Worm (Caenorhabditis elegans) whole organism, L2 larva: ENCODE measurements around the gene C35B1.7.

ENCODE experiments used
- C34F6.9 ChIP-seq: fragments of 150-350 bp; optimal IDR thresholded peaks from 2 replicates; lab custom pipeline; 2014; ENCODE audit warnings: missing biosample characterization, missing genetic modification characterization
- R02D3.7 ChIP-seq: fragments of 150-350 bp; optimal IDR thresholded peaks from 2 replicates; lab custom pipeline; 2014; ENCODE audit warnings: missing biosample characterization, missing genetic modification characterization
- Y55F3AM.14 ChIP-seq: fragments of 200-800 bp; sonication (Bioruptor generic); optimal IDR thresholded peaks from 2 replicates; lab custom pipeline; 2018; ENCODE audit warnings: mild to moderate bottlenecking, missing genetic modification characterization, missing compliant biosample characterization
- ZK546.5 ChIP-seq: sonication (generic microtip); optimal IDR thresholded peaks from 2 replicates; lab custom pipeline; 2017; ENCODE audit warnings: missing biosample characterization, missing genetic modification characterization
- alr-1 ChIP-seq: fragments of 150-350 bp; optimal IDR thresholded peaks from 2 replicates; lab custom pipeline; 2014; ENCODE audit warnings: missing biosample characterization, missing genetic modification characterization
- ama-1 ChIP-seq: fragments of 150-350 bp; optimal IDR thresholded peaks from 2 replicates; lab custom pipeline; 2018; ENCODE audit warnings: inconsistent platforms
- blmp-1 ChIP-seq: sonication (generic microtip); optimal IDR thresholded peaks from 2 replicates; lab custom pipeline; 2017; ENCODE audit warnings: missing genetic modification characterization, mild to moderate bottlenecking, missing compliant biosample characterization, antibody characterized with exemption, moderate library complexity; ENCODE audit not compliant: insufficient read depth
- ceh-16 ChIP-seq: fragments of 150-350 bp; optimal IDR thresholded peaks from 2 replicates; lab custom pipeline; 2014; ENCODE audit warnings: missing biosample characterization, missing genetic modification characterization
- ceh-82 ChIP-seq: fragments of 150-350 bp; optimal IDR thresholded peaks from 2 replicates; lab custom pipeline; 2014; ENCODE audit warnings: missing biosample characterization, missing genetic modification characterization
- crh-2 ChIP-seq: sonication (generic microtip); optimal IDR thresholded peaks from 2 replicates; lab custom pipeline; 2017; ENCODE audit warnings: missing biosample characterization, missing genetic modification characterization
- dmd-4 ChIP-seq: sonication (generic microtip); optimal IDR thresholded peaks from 2 replicates; lab custom pipeline; 2017; ENCODE audit warnings: missing biosample characterization, missing genetic modification characterization
- elt-1 ChIP-seq: fragments of 150-350 bp; optimal IDR thresholded peaks from 2 replicates; lab custom pipeline; 2014; ENCODE audit warnings: missing biosample characterization, missing genetic modification characterization
- elt-3 ChIP-seq: sonication (generic microtip); optimal IDR thresholded peaks from 2 replicates; lab custom pipeline; 2017; ENCODE audit warnings: missing biosample characterization, missing genetic modification characterization
- fos-1 ChIP-seq: fragments of 150-350 bp; optimal IDR thresholded peaks from 2 replicates; lab custom pipeline; 2014; ENCODE audit warnings: missing biosample characterization, missing genetic modification characterization
- gmeb-1 ChIP-seq: fragments of 150-350 bp; optimal IDR thresholded peaks from 2 replicates; lab custom pipeline; 2014; ENCODE audit warnings: missing biosample characterization, missing genetic modification characterization
- lin-11 ChIP-seq: fragments of 150-350 bp; sonication (generic microtip); optimal IDR thresholded peaks from 2 replicates; lab custom pipeline; 2014; ENCODE audit warnings: missing biosample characterization, missing genetic modification characterization, inconsistent platforms, mixed read lengths
- lin-13 ChIP-seq: fragments of 150-350 bp; optimal IDR thresholded peaks from 2 replicates; lab custom pipeline; 2014; ENCODE audit warnings: missing biosample characterization, missing genetic modification reagents, missing genetic modification characterization
- lin-39 ChIP-seq: fragments of 150-350 bp; optimal IDR thresholded peaks from 2 replicates; lab custom pipeline; 2014; ENCODE audit warnings: missing biosample characterization, missing genetic modification reagents, missing genetic modification characterization
- lsy-2 ChIP-seq, 2 experiments: fragments of 150-350 bp in 1 of 2; sonication (generic microtip) in 1 of 2; optimal IDR thresholded peaks; 2 replicates each; lab custom pipeline; 2014 to 2017; ENCODE audit warnings: missing biosample characterization in 2 of 2, missing genetic modification characterization in 2 of 2
- mab-5 ChIP-seq: fragments of 150-350 bp; optimal IDR thresholded peaks from 2 replicates; lab custom pipeline; 2014; ENCODE audit warnings: missing biosample characterization, missing genetic modification characterization
- mbf-1 ChIP-seq: sonication (generic microtip); optimal IDR thresholded peaks from 2 replicates; lab custom pipeline; 2017; ENCODE audit warnings: missing biosample characterization, missing genetic modification characterization
- mdl-1 ChIP-seq, 2 experiments: fragments of 150-350 bp in 1 of 2; sonication (generic microtip) in 1 of 2; optimal IDR thresholded peaks; 2 replicates each; lab custom pipeline; 2017; ENCODE audit warnings: missing biosample characterization in 2 of 2, missing genetic modification characterization in 2 of 2
- nhr-10 ChIP-seq: sonication (generic microtip); optimal IDR thresholded peaks from 2 replicates; lab custom pipeline; 2017; ENCODE audit warnings: missing biosample characterization, missing genetic modification characterization
- nhr-12 ChIP-seq: fragments of 150-350 bp; optimal IDR thresholded peaks from 2 replicates; lab custom pipeline; 2014; ENCODE audit warnings: missing biosample characterization, missing genetic modification characterization
- nhr-129 ChIP-seq: fragments of 150-350 bp; optimal IDR thresholded peaks from 2 replicates; lab custom pipeline; 2014; ENCODE audit warnings: missing biosample characterization, missing genetic modification characterization
- nhr-21 ChIP-seq: fragments of 150-350 bp; optimal IDR thresholded peaks from 2 replicates; lab custom pipeline; 2014; ENCODE audit warnings: missing biosample characterization, missing genetic modification characterization
- nhr-23 ChIP-seq: fragments of 150-350 bp; optimal IDR thresholded peaks from 2 replicates; lab custom pipeline; 2014; ENCODE audit warnings: missing biosample characterization, missing genetic modification reagents, missing genetic modification characterization
- nhr-237 ChIP-seq: fragments of 150-350 bp; optimal IDR thresholded peaks from 2 replicates; lab custom pipeline; 2014; ENCODE audit warnings: missing biosample characterization, missing genetic modification characterization
- nhr-77 ChIP-seq: fragments of 150-350 bp; optimal IDR thresholded peaks from 2 replicates; lab custom pipeline; 2014; ENCODE audit warnings: missing biosample characterization, missing genetic modification characterization
- peb-1 ChIP-seq: fragments of 150-350 bp; optimal IDR thresholded peaks from 2 replicates; lab custom pipeline; 2014; ENCODE audit warnings: missing biosample characterization, missing genetic modification characterization
- sem-4 ChIP-seq: fragments of 150-350 bp; optimal IDR thresholded peaks from 2 replicates; lab custom pipeline; 2014; ENCODE audit warnings: missing biosample characterization, missing genetic modification reagents, missing genetic modification characterization
- skn-1 ChIP-seq: sonication (generic microtip); optimal IDR thresholded peaks from 2 replicates; lab custom pipeline; 2017; ENCODE audit warnings: missing biosample characterization, missing genetic modification characterization
- sma-9 ChIP-seq, 2 experiments: fragments of 150-350 bp in 1 of 2; sonication (generic microtip) in 1 of 2; optimal IDR thresholded peaks; 2 replicates each; lab custom pipeline; 2014 to 2016; ENCODE audit warnings: missing genetic modification characterization in 2 of 2, mild to moderate bottlenecking in 1 of 2, missing biosample characterization in 1 of 2, missing compliant biosample characterization in 1 of 2, missing genetic modification reagents in 1 of 2, moderate library complexity in 1 of 2
- snpc-4 ChIP-seq: fragments of 150-350 bp; optimal IDR thresholded peaks from 2 replicates; lab custom pipeline; 2014; ENCODE audit warnings: missing biosample characterization, missing genetic modification characterization
- unc-55 ChIP-seq: fragments of 150-350 bp; sonication (generic microtip); optimal IDR thresholded peaks from 3 replicates; lab custom pipeline; 2014; ENCODE audit warnings: missing biosample characterization, missing genetic modification reagents, missing genetic modification characterization
- unc-62 ChIP-seq: fragments of 150-350 bp; optimal IDR thresholded peaks from 2 replicates; lab custom pipeline; 2014; ENCODE audit warnings: missing biosample characterization, missing genetic modification reagents, missing genetic modification characterization
- ztf-1 ChIP-seq: fragments of 200-800 bp; sonication (Bioruptor generic); conservative IDR thresholded peaks from 2 replicates; pipeline ENCODE4 v1.3.6; 2022; ENCODE audit warnings: missing genetic modification characterization, missing compliant biosample characterization
- ztf-11 ChIP-seq: sonication (generic microtip); optimal IDR thresholded peaks from 2 replicates; lab custom pipeline; 2017; ENCODE audit warnings: missing biosample characterization, missing genetic modification characterization
- ztf-4 ChIP-seq: fragments of 150-350 bp; optimal IDR thresholded peaks from 2 replicates; lab custom pipeline; 2014; ENCODE audit warnings: missing biosample characterization, missing genetic modification characterization

Gene C35B1.7

DNA sequence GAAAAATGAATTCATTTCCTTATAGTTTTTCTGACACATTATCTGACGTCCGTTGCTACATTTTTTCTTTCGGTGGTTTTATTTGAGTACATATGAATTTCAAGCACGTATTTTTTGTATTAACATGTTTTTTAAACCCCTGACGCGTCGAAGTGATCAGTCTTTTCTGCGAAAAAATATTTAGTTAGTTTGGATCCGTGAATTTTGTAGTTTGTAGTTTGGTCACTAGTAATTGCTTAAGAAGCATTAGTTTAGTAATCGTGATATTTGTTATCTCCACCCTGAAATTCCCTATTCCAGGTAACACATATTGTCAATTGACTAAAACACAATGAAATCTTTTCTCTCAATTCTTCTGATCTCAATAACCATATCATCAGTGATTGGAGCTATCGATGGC is at the start of gene C35B1.7:
TSS of gene C35B1.7 (plus strand) at position 301 of the 400 bp plus-strand sequence.
- TF ChIP-seq mdl-1 (tag; optimal IDR thresholded peaks at IDR 0.05; lab: Kevin White, UChicago) (no peak), ztf-1 (no peak), fos-1 (tag; lab: Kevin White, UChicago) (no peak), dmd-4 (tag; lab: Kevin White, UChicago) (no peak), snpc-4 (no peak), ceh-16 (tag; lab: Kevin White, UChicago) (no peak), sma-9 (GFP tag; optimal IDR thresholded peaks at IDR 0.05; lab: Kevin White, UChicago) (no peak), sma-9 (tag; optimal IDR thresholded peaks at IDR 0.05; lab: Kevin White, UChicago) (no peak), ztf-11 (tag; lab: Kevin White, UChicago) (no peak), blmp-1 (no peak), elt-3 (tag; lab: Kevin White, UChicago) (no peak), skn-1 (no peak), lsy-2 (tag; optimal IDR thresholded peaks at IDR 0.05; lab: Kevin White, UChicago) (no peak), lin-39 (no peak), elt-1 (tag; lab: Kevin White, UChicago) (no peak), unc-55 (no peak), nhr-23 (no peak), nhr-12 (tag; lab: Kevin White, UChicago) (no peak)

DNA sequence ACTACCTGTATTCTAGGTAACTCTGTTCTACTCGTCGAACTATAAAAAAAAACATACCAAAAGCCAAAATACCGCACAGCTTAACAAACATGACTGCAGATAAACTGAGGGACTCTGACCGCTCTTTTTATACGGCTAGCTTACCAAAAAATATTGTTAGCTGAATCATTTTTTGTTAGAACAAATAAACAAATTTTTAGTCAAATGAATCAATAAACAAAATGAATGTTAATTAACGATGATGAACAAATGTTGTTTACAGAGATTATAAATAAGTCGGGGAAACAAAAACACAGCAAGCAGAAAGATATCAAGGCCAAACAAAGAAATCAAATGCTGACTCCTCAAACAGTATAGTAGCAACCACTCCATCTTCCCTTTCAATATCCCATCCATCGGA is 45.3 kb upstream of the C35B1.7 start, which contains the start of gene ilys-6:
TSS of gene ilys-6 (minus strand) at position 101 of the 400 bp plus-strand sequence.
- TF ChIP-seq ceh-16 (tag; lab: Kevin White, UChicago) (no peak), nhr-77 (tag; lab: Kevin White, UChicago) (no peak), mbf-1 (tag; lab: Kevin White, UChicago) (no peak), gmeb-1 (no peak), R02D3.7 (tag; lab: Kevin White, UChicago) (no peak), lin-11 (tag; lab: Kevin White, UChicago) (no peak), sem-4 (tag; lab: Kevin White, UChicago) (no peak), blmp-1 (no peak), ztf-11 (tag; lab: Kevin White, UChicago) (no peak), ztf-4 (no peak), nhr-237 (tag; lab: Kevin White, UChicago) (no peak), unc-55 (no peak), nhr-10 (no peak), C34F6.9 (tag; lab: Kevin White, UChicago) (no peak)
- TF ChIP-seq, all 48 proteins: peak for 0

DNA sequence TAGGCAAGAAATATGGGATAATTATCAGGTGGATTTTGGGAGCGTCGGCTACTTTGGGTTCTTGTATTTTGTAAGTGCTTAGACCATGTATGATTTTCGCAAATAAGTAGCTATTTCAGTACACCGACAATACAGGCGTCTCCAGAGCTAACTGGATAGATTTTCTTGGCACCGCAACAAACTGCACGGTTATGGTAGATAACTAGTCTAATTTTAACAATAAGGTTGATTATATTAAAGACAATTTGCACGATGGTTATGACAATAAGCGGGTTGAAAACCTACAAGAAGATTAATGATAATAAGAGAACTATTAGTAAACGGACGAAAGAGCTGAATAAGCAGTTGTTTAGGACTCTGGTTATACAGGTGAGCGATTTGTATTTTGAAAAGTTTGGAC is 41.5 kb upstream of the C35B1.7 start:
- TF ChIP-seq skn-1, result no peak
- TF ChIP-seq ama-1, result no peak
- TF ChIP-seq blmp-1, result no peak
- TF ChIP-seq elt-1 (tag; lab: Kevin White, UChicago), result no peak
- TF ChIP-seq crh-2, result no peak
- no peak for TF ChIP-seq alr-1 (tag; lab: Kevin White, UChicago)
- no peak for TF ChIP-seq ztf-1
- TF ChIP-seq nhr-129 (tag; lab: Kevin White, UChicago), result no peak
- TF ChIP-seq, all 48 proteins: peak for 0

DNA sequence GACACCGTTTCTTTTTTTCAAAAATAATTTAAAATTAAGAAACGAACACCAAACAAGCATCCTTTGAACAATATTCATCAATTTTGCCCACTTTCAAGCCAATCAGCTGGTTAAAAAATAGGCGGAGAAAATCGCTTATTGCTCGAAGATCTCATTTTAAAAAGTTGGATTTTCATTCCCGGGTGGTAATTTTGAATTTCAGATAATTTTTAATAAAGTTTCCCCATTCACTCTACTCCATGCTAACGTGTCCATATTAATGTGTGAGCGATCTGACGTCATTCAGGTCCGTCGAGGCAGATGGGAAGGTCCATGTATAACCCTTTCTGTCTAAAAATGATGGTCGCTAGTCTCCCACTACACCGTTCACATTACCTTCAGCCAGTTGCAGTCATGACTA is 40.4 kb upstream of the C35B1.7 start, which contains the start of gene fbxb-55:
TSS of gene fbxb-55 (plus strand) at position 301 of the 400 bp plus-strand sequence.
- TF ChIP-seq unc-62 (GFP tag; lab: Kevin White, UChicago), result no peak
- TF ChIP-seq lsy-2 (tag; optimal IDR thresholded peaks at IDR 0.05; lab: Kevin White, UChicago), result no peak
- TF ChIP-seq ZK546.5 (tag; lab: Kevin White, UChicago), result no peak
- no peak for TF ChIP-seq ceh-82 (tag; lab: Kevin White, UChicago)
- no peak for TF ChIP-seq ztf-4
- no peak for TF ChIP-seq peb-1 (tag; lab: Kevin White, UChicago)
- no peak for TF ChIP-seq lin-39
- TF ChIP-seq nhr-237 (tag; lab: Kevin White, UChicago), result no peak

ce11 chrIV:4070810-4071209 is 38.1 kb upstream of the C35B1.7 start:
- TF ChIP-seq elt-1 (tag; lab: Kevin White, UChicago) (no peak), ztf-1 (no peak), Y55F3AM.14 (GFP tag; lab: Kevin White, UChicago) (no peak), nhr-21 (no peak), mab-5 (no peak), lin-13 (GFP tag; lab: Kevin White, UChicago) (no peak), C34F6.9 (tag; lab: Kevin White, UChicago) (no peak), sma-9 (GFP tag; optimal IDR thresholded peaks at IDR 0.05; lab: Kevin White, UChicago) (no peak), sma-9 (tag; optimal IDR thresholded peaks at IDR 0.05; lab: Kevin White, UChicago) (no peak), nhr-10 (no peak), ztf-11 (tag; lab: Kevin White, UChicago) (no peak)
